Worm (Caenorhabditis elegans) whole organism, young adult: ENCODE measurements around the gene kin-20.

Experiments used
- ceh-79 ChIP-seq: sonication (generic microtip); optimal IDR thresholded peaks from 2 replicates; lab custom pipeline; 2017; ENCODE audit warnings: mild to moderate bottlenecking, missing genetic modification characterization, missing compliant biosample characterization
- dox-1 ChIP-seq: fragments of 200-800 bp; sonication (Bioruptor generic); IDR thresholded peaks from 2 replicates; pipeline ENCODE4 v1.3.6; 2022; ENCODE audit warnings: missing genetic modification reagents, missing genetic modification characterization, missing compliant biosample characterization
- hlh-12 ChIP-seq: sonication (generic microtip); optimal IDR thresholded peaks from 2 replicates; lab custom pipeline; 2016; ENCODE audit warnings: missing genetic modification characterization, missing compliant biosample characterization
- lin-54 ChIP-seq: fragments of 200-800 bp; sonication (Bioruptor generic); optimal IDR thresholded peaks from 2 replicates; lab custom pipeline; 2018; ENCODE audit warnings: mild to moderate bottlenecking, missing genetic modification characterization, missing compliant biosample characterization
- madf-8 ChIP-seq: fragments of 200-800 bp; sonication (Bioruptor generic); conservative IDR thresholded peaks from 2 replicates; pipeline ENCODE4 v1.3.6; 2022; ENCODE audit warnings: missing genetic modification reagents, missing genetic modification characterization, missing compliant biosample characterization
- mxl-1 ChIP-seq: sonication (generic microtip); optimal IDR thresholded peaks from 2 replicates; lab custom pipeline; 2016; ENCODE audit warnings: missing genetic modification characterization, missing compliant biosample characterization
- nhr-80 ChIP-seq: sonication (generic microtip); optimal IDR thresholded peaks from 2 replicates; lab custom pipeline; 2016; ENCODE audit warnings: missing genetic modification characterization, missing compliant biosample characterization

DNA sequence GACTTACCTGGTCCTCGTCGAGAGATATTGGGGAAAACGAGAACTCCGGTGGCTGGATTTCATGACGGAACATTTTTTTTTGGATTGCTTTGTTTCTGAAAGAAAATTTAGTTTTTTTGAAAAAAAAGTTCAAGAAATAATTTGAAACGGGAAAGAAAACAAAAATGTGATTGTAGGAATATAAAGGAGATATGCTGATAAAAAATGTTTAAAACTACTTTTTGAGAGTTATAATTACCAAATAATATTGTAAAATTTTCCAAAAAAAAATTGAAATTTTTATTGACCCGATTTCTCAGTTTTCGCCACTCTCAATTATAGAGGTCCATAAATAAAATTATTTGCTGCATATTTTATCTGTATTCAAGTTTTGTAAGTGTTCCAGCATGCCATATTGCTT, 39.6 kb upstream of the kin-20 start, which contains the start of gene glb-28:
- TF ChIP-seq hlh-12 (tag; lab: Kevin White, UChicago), result no peak
- no peak for TF ChIP-seq nhr-80 (tag; lab: Kevin White, UChicago)
- TF ChIP-seq lin-54, result no peak
- TF ChIP-seq dox-1, result no peak
- no peak for TF ChIP-seq mxl-1
- no peak for TF ChIP-seq ceh-79 (tag; lab: Kevin White, UChicago)
- TF ChIP-seq madf-8 (GFP tag; lab: Robert Waterston, UW), result no peak
